Worm (Caenorhabditis elegans): ENCODE results near the gene pax-2.

DNA sequence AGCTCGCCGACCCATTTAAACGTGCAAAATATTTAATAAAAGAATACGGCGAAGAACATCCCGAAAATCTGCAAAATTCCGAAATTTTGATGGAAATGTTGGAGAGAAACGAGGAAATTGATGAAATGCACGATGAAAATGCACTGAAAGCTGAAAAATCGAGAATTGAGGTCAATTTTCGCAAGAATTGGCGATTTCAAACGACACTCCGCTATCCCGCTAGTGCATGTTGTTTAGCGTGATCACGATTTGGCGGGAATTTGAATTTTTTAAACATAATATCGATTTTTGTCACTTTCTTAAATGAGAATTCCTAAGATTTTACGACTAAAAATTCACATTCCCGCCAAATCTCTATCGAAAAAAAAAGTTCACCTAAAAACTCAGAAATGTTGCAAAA lies 26.6 kb downstream of the pax-2 start:
- TF ChIP-seq mxl-1 (tag; optimal IDR thresholded peaks at IDR 0.05) (no peak), efl-1 (GFP tag; optimal IDR thresholded peaks at IDR 0.05) (no peak), B0336.3 (GFP tag; IDR thresholded peaks at IDR 0.05) (no peak), akir-1 (GFP tag; optimal IDR thresholded peaks at IDR 0.05) (no peak)

All from whole organism, young adult.